Fruit fly (Drosophila melanogaster) whole organism, embryonic: ENCODE measurements around the gene Ugt37A2.
A peak's percentile ranks its signal among the peaks of the same experiment; 100 is the strongest.

Experiments
- Aef1 ChIP-seq: fragments of 200-800 bp; sonication (Bioruptor generic); IDR thresholded peaks from 3 replicates; pipeline ENCODE4 v1.3.6; 2022; ENCODE audit warnings: missing biosample characterization, missing genetic modification characterization
- B-H2 ChIP-seq: fragments of 200-800 bp; sonication (Bioruptor generic); optimal IDR thresholded peaks from 2 replicates; lab custom pipeline; 2018; ENCODE audit warnings: missing biosample characterization, mild to moderate bottlenecking, missing genetic modification characterization
- BEAF-32 ChIP-seq: fragments of 200-800 bp; sonication (Bioruptor generic); optimal IDR thresholded peaks from 3 replicates; lab custom pipeline; 2017; ENCODE audit warnings: missing biosample characterization, missing genetic modification characterization, mild to moderate bottlenecking, moderate library complexity, missing genetic modification reagents
- CG11456 ChIP-seq: fragments of 200-800 bp; sonication (Bioruptor generic); IDR thresholded peaks from 3 replicates; pipeline ENCODE4 v1.3.6; 2022; ENCODE audit warnings: missing biosample characterization, missing genetic modification characterization
- CG11696 ChIP-seq: fragments of 200-800 bp; sonication (Bioruptor generic); IDR thresholded peaks from 2 replicates; pipeline ENCODE4 v1.3.6; 2022; ENCODE audit warnings: missing biosample characterization, missing genetic modification characterization
- CG12155 ChIP-seq: fragments of 200-800 bp; sonication (Bioruptor generic); optimal IDR thresholded peaks from 3 replicates; lab custom pipeline; 2016; ENCODE audit warnings: missing biosample characterization, missing genetic modification characterization
- CG12744 ChIP-seq: fragments of 200-800 bp; sonication (Bioruptor generic); optimal IDR thresholded peaks from 2 replicates; lab custom pipeline; 2016; ENCODE audit warnings: missing biosample characterization, missing genetic modification characterization
- CG14710 ChIP-seq: fragments of 200-800 bp; sonication (Bioruptor generic); optimal IDR thresholded peaks from 3 replicates; lab custom pipeline; 2019; ENCODE audit warnings: missing biosample characterization, mild to moderate bottlenecking, missing genetic modification characterization, moderate library complexity
- CG14965 ChIP-seq: fragments of 200-800 bp; sonication (Bioruptor generic); optimal IDR thresholded peaks from 2 replicates; lab custom pipeline; 2016; ENCODE audit warnings: missing biosample characterization, missing genetic modification characterization, borderline replicate concordance
- CG15073 ChIP-seq: fragments of 200-800 bp; sonication (Bioruptor generic); optimal IDR thresholded peaks from 2 replicates; lab custom pipeline; 2016; ENCODE audit warnings: missing biosample characterization, missing genetic modification characterization
- CG18011 ChIP-seq: fragments of 200-800 bp; sonication (Bioruptor generic); optimal IDR thresholded peaks from 2 replicates; lab custom pipeline; 2017; ENCODE audit warnings: missing biosample characterization, missing genetic modification characterization, mild to moderate bottlenecking, moderate library complexity, missing genotype
- CG2202 ChIP-seq: fragments of 200-800 bp; sonication (Bioruptor generic); optimal IDR thresholded peaks from 2 replicates; lab custom pipeline; 2018; ENCODE audit warnings: missing biosample characterization, mild to moderate bottlenecking, missing genetic modification characterization
- CG2712 ChIP-seq: fragments of 200-800 bp; optimal IDR thresholded peaks from 3 replicates; lab custom pipeline; 2019; ENCODE audit warnings: missing biosample characterization, mild to moderate bottlenecking, missing genetic modification characterization, moderate library complexity
- CG32532 ChIP-seq: fragments of 200-800 bp; sonication (Bioruptor generic); IDR thresholded peaks from 2 replicates; pipeline ENCODE4 v1.3.6; 2022; ENCODE audit warnings: missing biosample characterization, missing genetic modification characterization
- CG33213 ChIP-seq: fragments of 200-800 bp; sonication (Bioruptor generic); optimal IDR thresholded peaks from 3 replicates; lab custom pipeline; 2016; ENCODE audit warnings: missing biosample characterization, missing genetic modification characterization
- CG33557 ChIP-seq: fragments of 200-800 bp; sonication (Bioruptor generic); optimal IDR thresholded peaks from 2 replicates; lab custom pipeline; 2019; ENCODE audit warnings: missing biosample characterization, mild to moderate bottlenecking, missing genetic modification characterization, moderate library complexity
- CG34376 ChIP-seq: fragments of 200-800 bp; sonication (Bioruptor generic); optimal IDR thresholded peaks from 2 replicates; lab custom pipeline; 2018; ENCODE audit warnings: missing biosample characterization, mild to moderate bottlenecking, missing genetic modification characterization
- CG4617 ChIP-seq: fragments of 200-800 bp; sonication (Bioruptor generic); optimal IDR thresholded peaks from 3 replicates; lab custom pipeline; 2016; ENCODE audit warnings: missing biosample characterization, missing genetic modification characterization, borderline replicate concordance
- CG4854 ChIP-seq: fragments of 200-800 bp; sonication (Bioruptor generic); optimal IDR thresholded peaks from 2 replicates; lab custom pipeline; 2016; ENCODE audit warnings: missing biosample characterization, missing genetic modification characterization, inconsistent platforms
- CG6813 ChIP-seq: fragments of 200-800 bp; sonication (Bioruptor generic); optimal IDR thresholded peaks from 2 replicates; lab custom pipeline; 2017; ENCODE audit warnings: missing biosample characterization, missing genetic modification characterization, mild to moderate bottlenecking, moderate library complexity, missing genetic modification reagents
- CG9215 ChIP-seq: fragments of 200-800 bp; sonication (Bioruptor generic); IDR thresholded peaks from 2 replicates; pipeline ENCODE4 v1.3.6; 2022; ENCODE audit warnings: missing biosample characterization, missing genetic modification characterization
- D19B ChIP-seq: fragments of 200-800 bp; sonication (Bioruptor generic); optimal IDR thresholded peaks from 2 replicates; lab custom pipeline; 2017; ENCODE audit warnings: missing biosample characterization, mild to moderate bottlenecking, missing genetic modification characterization
- Dip3 ChIP-seq: fragments of 200-800 bp; sonication (Bioruptor generic); optimal IDR thresholded peaks from 3 replicates; lab custom pipeline; 2016; ENCODE audit warnings: missing biosample characterization, missing genetic modification characterization
- Doc2 ChIP-seq: fragments of 200-800 bp; sonication (Bioruptor generic); IDR thresholded peaks from 2 replicates; pipeline ENCODE4 v1.3.6; 2022; ENCODE audit warnings: missing biosample characterization, missing genetic modification characterization
- E2f2 ChIP-seq: fragments of 200-800 bp; sonication (Bioruptor generic); IDR thresholded peaks from 2 replicates; pipeline ENCODE4 v1.3.6; 2022; ENCODE audit warnings: missing biosample characterization, missing genetic modification characterization
- Eip74EF ChIP-seq, 2 experiments: fragments of 200-800 bp in 1 of 2; fragments of >200 bp in 1 of 2; sonication (Bioruptor generic) in 1 of 2; optimal IDR thresholded peaks; 2 replicates each; lab custom pipeline; 2017 to 2019; ENCODE audit warnings: missing biosample characterization in 2 of 2, missing genetic modification characterization in 2 of 2, mild to moderate bottlenecking in 1 of 2, moderate library complexity in 1 of 2
- Hr39 ChIP-seq: fragments of >200 bp; optimal IDR thresholded peaks from 2 replicates; lab custom pipeline; 2017
- Lhr ChIP-seq: fragments of 200-800 bp; sonication (Bioruptor generic); optimal IDR thresholded peaks from 3 replicates; lab custom pipeline; 2017; ENCODE audit warnings: mild to moderate bottlenecking, missing biosample characterization, missing genetic modification reagents, missing genetic modification characterization
- Lpt ChIP-seq: fragments of >200 bp; optimal IDR thresholded peaks from 2 replicates; lab custom pipeline; 2018; ENCODE audit warnings: missing biosample characterization, missing genetic modification characterization
- Max ChIP-seq: fragments of 200-800 bp; sonication (Bioruptor generic); optimal IDR thresholded peaks from 2 replicates; lab custom pipeline; 2016; ENCODE audit warnings: missing biosample characterization, mild to moderate bottlenecking, missing genetic modification characterization
- Mrtf ChIP-seq: fragments of 200-800 bp; sonication (Bioruptor generic); IDR thresholded peaks from 3 replicates; pipeline ENCODE4 v1.3.6; 2022; ENCODE audit warnings: missing biosample characterization, missing genetic modification characterization
- NC2α ChIP-seq: fragments of 200-800 bp; sonication (Bioruptor generic); optimal IDR thresholded peaks from 2 replicates; lab custom pipeline; 2016; ENCODE audit warnings: missing biosample characterization, missing genetic modification characterization
- Sin3A ChIP-seq: fragments of >200 bp; optimal IDR thresholded peaks from 2 replicates; lab custom pipeline; 2018
- Xbp1 ChIP-seq: fragments of 200-800 bp; sonication (Bioruptor generic); optimal IDR thresholded peaks from 3 replicates; lab custom pipeline; 2016; ENCODE audit warnings: missing biosample characterization, mild to moderate bottlenecking, missing genetic modification characterization
- ac ChIP-seq: fragments of 200-800 bp; sonication (Bioruptor generic); optimal IDR thresholded peaks from 3 replicates; lab custom pipeline; 2017; ENCODE audit warnings: missing biosample characterization, mild to moderate bottlenecking, missing genetic modification characterization
- bigmax ChIP-seq: fragments of 200-800 bp; sonication (Bioruptor generic); optimal IDR thresholded peaks from 2 replicates; lab custom pipeline; 2018; ENCODE audit warnings: missing biosample characterization, mild to moderate bottlenecking, missing genetic modification characterization
- btn ChIP-seq: fragments of 200-800 bp; sonication (Bioruptor generic); optimal IDR thresholded peaks from 2 replicates; lab custom pipeline; 2016; ENCODE audit warnings: missing biosample characterization, missing genetic modification characterization
- cas ChIP-seq: fragments of 200-800 bp; sonication (Bioruptor generic); IDR thresholded peaks from 2 replicates; pipeline ENCODE4 v1.3.6; 2022; ENCODE audit warnings: missing biosample characterization, missing genetic modification characterization
- cato ChIP-seq: fragments of 200-800 bp; sonication (Bioruptor generic); optimal IDR thresholded peaks from 2 replicates; lab custom pipeline; 2016; ENCODE audit warnings: missing biosample characterization, missing genetic modification characterization, borderline replicate concordance
- dm ChIP-seq: fragments of 200-800 bp; sonication (Bioruptor generic); optimal IDR thresholded peaks from 3 replicates; lab custom pipeline; 2016; ENCODE audit warnings: missing biosample characterization, missing genetic modification characterization
- exex ChIP-seq: fragments of 200-800 bp; sonication (Bioruptor generic); optimal IDR thresholded peaks from 4 replicates; lab custom pipeline; 2018; ENCODE audit warnings: missing biosample characterization, mild to moderate bottlenecking, missing genetic modification characterization, moderate library complexity
- fd3F ChIP-seq: fragments of 200-800 bp; sonication (Bioruptor generic); optimal IDR thresholded peaks from 2 replicates; lab custom pipeline; 2018; ENCODE audit warnings: missing biosample characterization, mild to moderate bottlenecking, missing genetic modification characterization, moderate library complexity
- insv ChIP-seq, 2 experiments: fragments of 200-800 bp; sonication (Bioruptor generic); optimal IDR thresholded peaks; 3 replicates each; lab custom pipeline; 2016 to 2018; ENCODE audit warnings: missing biosample characterization in 2 of 2, missing genetic modification characterization in 2 of 2
- kni ChIP-seq: fragments of 200-800 bp; sonication (Bioruptor generic); optimal IDR thresholded peaks from 3 replicates; lab custom pipeline; 2017; ENCODE audit warnings: mild to moderate bottlenecking, missing biosample characterization, missing genetic modification reagents, missing genetic modification characterization
- pan ChIP-seq, 4 experiments: fragments of >200 bp in 3 of 4; fragments of 200-800 bp in 1 of 4; sonication (Bioruptor generic) in 1 of 4; optimal IDR thresholded peaks in 3 of 4; IDR thresholded peaks in 1 of 4; 2 replicates each; pipeline versions ENCODE4 v1.3.6 to Lab custom; 2017 to 2022; ENCODE audit warnings: missing biosample characterization in 2 of 4, missing genetic modification characterization in 2 of 4, mixed read lengths in 1 of 4
- pros ChIP-seq: fragments of 200-800 bp; sonication (Bioruptor generic); optimal IDR thresholded peaks from 3 replicates; lab custom pipeline; 2019; ENCODE audit warnings: missing biosample characterization, mild to moderate bottlenecking, missing genetic modification characterization, moderate library complexity
- rib ChIP-seq: fragments of 200-800 bp; sonication (Bioruptor generic); IDR thresholded peaks from 2 replicates; pipeline ENCODE4 v1.3.6; 2022; ENCODE audit warnings: missing biosample characterization, missing genetic modification characterization
- sob ChIP-seq: fragments of 200-800 bp; sonication (Bioruptor generic); IDR thresholded peaks from 2 replicates; pipeline ENCODE4 v1.3.6; 2022; ENCODE audit warnings: missing biosample characterization, missing genetic modification characterization
- sug ChIP-seq: fragments of 200-800 bp; optimal IDR thresholded peaks from 2 replicates; lab custom pipeline; 2019; ENCODE audit warnings: missing biosample characterization, mild to moderate bottlenecking, missing genetic modification characterization, moderate library complexity
- trh ChIP-seq: fragments of 200-800 bp; sonication (Bioruptor generic); optimal IDR thresholded peaks from 2 replicates; lab custom pipeline; 2016; ENCODE audit warnings: missing biosample characterization, missing genetic modification characterization

Gene Ugt37A2

dm6 chr3R:12722392-12722914 lies 17.0 kb upstream of the Ugt37A2 start, which contains the start of gene Men (continued):
- TF ChIP-seq CG2202 (peak; percentile 7), Lpt (no peak), CG11456 (0 out of 3 replicates have a peak, but pooled peaks have one; percentile 20), E2f2 (peak; percentile 50; the same call in 1 of the 2 replicates), CG18011 (GFP tag; lab: Kevin White, UChicago) (no peak), CG12155 (GFP tag; lab: Kevin White, UChicago) (peak; percentile 13), insv (GFP tag; optimal IDR thresholded peaks at IDR 0.05; lab: Kevin White, UChicago) (peak in 1 of 2 experiments; percentile 2), CG6813 (GFP tag; lab: Kevin White, UChicago) (no peak), sob (GFP tag; lab: Robert Waterston, UW) (peak; percentile 60; the same call in 1 of the 2 replicates), NC2α (GFP tag; lab: Kevin White, UChicago) (no peak), kni (GFP tag; lab: Kevin White, UChicago) (no peak), BEAF-32 (GFP tag; lab: Kevin White, UChicago) (no peak), B-H2 (no peak), pan (optimal IDR thresholded peaks at IDR 0.05; lab: Kevin White, UChicago) (no peak), pan (GFP tag; optimal IDR thresholded peaks at IDR 0.05 in 1 of 2, IDR thresholded peaks at IDR 0.05 in 1 of 2) (peak in 1 of 2 experiments; percentile 64), fd3F (GFP tag; lab: Kevin White, UChicago) (peak; percentile 40), btn (no peak), Max (peak; percentile 21), CG11696 (GFP tag; lab: Robert Waterston, UW) (0 out of 2 replicates have a peak, but pooled peaks have one; percentile 8), ac (GFP tag; lab: Kevin White, UChicago) (no peak), CG4854 (no peak), pros (no peak), cato (GFP tag; lab: Kevin White, UChicago) (no peak), Lhr (GFP tag; lab: Kevin White, UChicago) (no peak), sug (tag; lab: Kevin White, UChicago) (peak; percentile 62), CG4617 (GFP tag; lab: Kevin White, UChicago) (no peak), Hr39 (no peak), CG12744 (GFP tag; lab: Kevin White, UChicago) (no peak), CG9215 (GFP tag; lab: Robert Waterston, UW) (peak; percentile 52), D19B (no peak), trh (GFP tag; lab: Kevin White, UChicago) (no peak), CG2712 (peak; percentile 73), Doc2 (GFP tag; lab: Robert Waterston, UW) (no peak), Eip74EF (GFP tag; optimal IDR thresholded peaks at IDR 0.05; lab: Kevin White, UChicago) (peak in 1 of 2 experiments; percentile 59), CG15073 (GFP tag; lab: Kevin White, UChicago) (no peak), CG33213 (GFP tag; lab: Kevin White, UChicago) (no peak), Xbp1 (peak; percentile 30), exex (tag; lab: Kevin White, UChicago) (peak; percentile 28), CG34376 (GFP tag; lab: Kevin White, UChicago) (no peak), dm (GFP tag; lab: Kevin White, UChicago) (no peak), Mrtf (0 out of 3 replicates have a peak, but pooled peaks have one; percentile 20), cas (GFP tag; lab: Robert Waterston, UW) (no peak), bigmax (GFP tag; lab: Kevin White, UChicago) (no peak), rib (GFP tag; lab: Robert Waterston, UW) (no peak), CG14965 (GFP tag; lab: Kevin White, UChicago) (no peak), CG14710 (tag; lab: Kevin White, UChicago) (peak; percentile 43), CG32532 (GFP tag; lab: Robert Waterston, UW) (peak; percentile 60), Dip3 (GFP tag; lab: Kevin White, UChicago) (no peak), Aef1 (GFP tag; lab: Robert Waterston, UW) (peak; percentile 28; the same call in 1 of the 3 replicates), Sin3A (lab: Kevin White, UChicago) (no peak), CG33557 (GFP tag; lab: Kevin White, UChicago) (peak; percentile 31)
